Fruit fly (Drosophila melanogaster): ENCODE results near the gene Mst27D.
A peak's percentile ranks its signal among the peaks of the same experiment; 100 is the strongest.

Mst27D gene

DNA sequence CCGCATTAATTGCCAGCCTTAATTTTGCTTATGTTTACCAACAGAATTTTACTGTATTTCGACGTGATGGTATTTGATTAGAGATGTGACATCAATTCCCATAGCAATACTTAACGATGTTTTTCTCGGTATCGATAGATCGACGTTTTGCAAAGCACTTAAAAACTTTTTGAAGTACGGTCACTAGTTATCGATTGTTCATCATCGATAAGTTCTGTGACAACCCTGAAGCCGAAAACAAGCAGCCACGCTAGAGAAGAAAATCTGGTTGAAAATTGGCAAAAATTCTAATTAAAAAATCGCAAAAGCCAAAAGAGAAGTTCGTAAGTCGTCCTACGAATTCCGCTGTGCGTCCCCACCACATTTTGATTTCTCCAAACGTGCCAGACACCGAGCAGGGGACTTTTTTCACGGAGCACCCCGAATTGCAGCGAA, 28.1 kb downstream of the Mst27D start, which contains the start of the genes Rab30 and Caper (continued):
- TF ChIP-seq exex (tag; optimal IDR thresholded peaks at IDR 0.05) (peak; percentile 23), Dbx (GFP tag; IDR thresholded peaks at IDR 0.05) (peak; percentile 84), eyg (GFP tag; optimal IDR thresholded peaks at IDR 0.05) (peak; percentile 16), CrebB (tag; optimal IDR thresholded peaks at IDR 0.05) (peak; percentile 13), jigr1 (GFP tag; IDR thresholded peaks at IDR 0.05) (no peak), Usf (GFP tag; optimal IDR thresholded peaks at IDR 0.05) (no peak), CG7839 (tag; optimal IDR thresholded peaks at IDR 0.05) (no peak), CG15479 (GFP tag; optimal IDR thresholded peaks at IDR 0.05) (no peak), B-H2 (GFP tag; optimal IDR thresholded peaks at IDR 0.05) (peak; percentile 88), tup (GFP tag; optimal IDR thresholded peaks at IDR 0.05) (no peak), CG3838 (GFP tag; optimal IDR thresholded peaks at IDR 0.05) (no peak), Jarid2 (GFP tag; optimal IDR thresholded peaks at IDR 0.05) (no peak), NK7.1 (GFP tag; optimal IDR thresholded peaks at IDR 0.05) (no peak), stc (GFP tag; IDR thresholded peaks at IDR 0.05) (no peak), en (GFP tag; optimal IDR thresholded peaks at IDR 0.05) (no peak), cad (GFP tag; optimal IDR thresholded peaks at IDR 0.05) (no peak), Ets97D (GFP tag; optimal IDR thresholded peaks at IDR 0.05) (peak; percentile 91), twi (tag; optimal IDR thresholded peaks at IDR 0.05) (peak; percentile 25), chm (GFP tag; IDR thresholded peaks at IDR 0.05) (0 out of 2 replicates have a peak, but pooled peaks have one; percentile 16), CG13287 (GFP tag; IDR thresholded peaks at IDR 0.05; ENCODE audit: partially characterized antibody) (peak; percentile 99), CG30020 (tag; optimal IDR thresholded peaks at IDR 0.05) (peak; percentile 75), BtbVII (GFP tag; optimal IDR thresholded peaks at IDR 0.05) (no peak), vfl (GFP tag; optimal IDR thresholded peaks at IDR 0.05) (peak; percentile 74), Chrac-16 (GFP tag; optimal IDR thresholded peaks at IDR 0.05) (peak; percentile 39), ac (GFP tag; optimal IDR thresholded peaks at IDR 0.05) (no peak), ase (GFP tag; IDR thresholded peaks at IDR 0.05) (no peak), E2f1 (GFP tag; IDR thresholded peaks at IDR 0.05) (no peak)

DNA sequence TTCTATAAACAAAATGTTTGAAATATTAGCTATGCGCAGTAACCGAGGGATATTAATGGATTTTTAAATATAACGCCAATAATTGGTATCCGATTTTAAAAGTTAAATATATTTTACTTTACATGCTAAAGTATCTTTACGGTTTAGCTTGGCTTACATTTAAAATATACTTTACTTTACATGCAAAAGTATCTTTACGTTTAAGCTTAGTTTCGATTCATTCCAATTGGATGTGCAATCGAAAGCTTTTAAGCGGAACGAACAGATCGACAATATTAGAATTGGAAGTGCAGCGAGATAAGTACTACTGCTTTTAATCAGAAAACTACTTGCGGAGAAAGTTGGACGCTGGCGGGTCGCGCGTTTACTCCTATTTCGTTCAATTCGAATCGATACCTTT, 31.7 kb downstream of the Mst27D start:
- TF ChIP-seq sna (GFP tag; IDR thresholded peaks at IDR 0.05; ENCODE audit: partially characterized antibody): no peak
- TF ChIP-seq insv (GFP tag; optimal IDR thresholded peaks at IDR 0.05): peak in 1 of 2 experiments; percentile 46
- TF ChIP-seq Myb (GFP tag; optimal IDR thresholded peaks at IDR 0.05): peak; percentile 15
- peak; percentile 4 for TF ChIP-seq CG31365 (tag; optimal IDR thresholded peaks at IDR 0.05)
- no peak for TF ChIP-seq tll (GFP tag; optimal IDR thresholded peaks at IDR 0.05)
- TF ChIP-seq chinmo (GFP tag; IDR thresholded peaks at IDR 0.05; ENCODE audit: partially characterized antibody): peak; percentile 52; the same call in 1 of the 4 replicates
- TF ChIP-seq ftz-f1 (GFP tag; optimal IDR thresholded peaks at IDR 0.05): no peak
- peak; percentile 55 for TF ChIP-seq Bgb (GFP tag; IDR thresholded peaks at IDR 0.05; ENCODE audit: partially characterized antibody)
- TF ChIP-seq CTCF (GFP tag; optimal IDR thresholded peaks at IDR 0.05): peak; percentile 74
- peak; percentile 36; the same call in 1 of the 2 replicates for TF ChIP-seq amos (GFP tag; IDR thresholded peaks at IDR 0.05; ENCODE audit: partially characterized antibody)
- no peak for TF ChIP-seq knrl (GFP tag; IDR thresholded peaks at IDR 0.05; ENCODE audit: partially characterized antibody)
- no peak for TF ChIP-seq lola (GFP tag; optimal IDR thresholded peaks at IDR 0.05)
- TF ChIP-seq CG15269 (tag; optimal IDR thresholded peaks at IDR 0.05): no peak
- no peak for TF ChIP-seq CG1529 (GFP tag; optimal IDR thresholded peaks at IDR 0.05)
- no peak for TF ChIP-seq CG14441 (GFP tag; IDR thresholded peaks at IDR 0.05)
- peak; percentile 11 for TF ChIP-seq Dp (GFP tag; optimal IDR thresholded peaks at IDR 0.05)
- no peak for TF ChIP-seq Gsc (GFP tag; IDR thresholded peaks at IDR 0.05)
- TF ChIP-seq CG2889 (GFP tag; IDR thresholded peaks at IDR 0.05): no peak
- no peak for TF ChIP-seq Hr51 (GFP tag; optimal IDR thresholded peaks at IDR 0.05)
- TF ChIP-seq Fer2 (tag; optimal IDR thresholded peaks at IDR 0.05): no peak
- TF ChIP-seq CG15601 (tag; optimal IDR thresholded peaks at IDR 0.05): no peak
- no peak for TF ChIP-seq abd-A (tag; optimal IDR thresholded peaks at IDR 0.05)
- TF ChIP-seq CG14014 (GFP tag; IDR thresholded peaks at IDR 0.05): no peak
- no peak for TF ChIP-seq CG11398 (GFP tag; optimal IDR thresholded peaks at IDR 0.05)
- TF ChIP-seq Asciz (GFP tag; optimal IDR thresholded peaks at IDR 0.05): no peak

Measured in whole organism, embryonic.